Fruit fly (Drosophila melanogaster): Measurements from ENCODE around the gene Naa30B.

The Naa30B gene

dm6 chr3L:1488592-1489183 lies 16.8 kb upstream of the Naa30B start (continued):
- peak; percentile 22; the same call in 1 of the 2 replicates for TF ChIP-seq sna (GFP tag; IDR thresholded peaks at IDR 0.05; ENCODE audit: partially characterized antibody)

- TF ChIP-seq D19A (tag; optimal IDR thresholded peaks at IDR 0.05) (peak; percentile 27), Sox100B (GFP tag; optimal IDR thresholded peaks at IDR 0.05) (no peak), Ets65A (GFP tag) (peak; percentile 28)
Measured at dm6 chr3L:1484747-1485146, 12.9 kb upstream of the Naa30B start.

DNA sequence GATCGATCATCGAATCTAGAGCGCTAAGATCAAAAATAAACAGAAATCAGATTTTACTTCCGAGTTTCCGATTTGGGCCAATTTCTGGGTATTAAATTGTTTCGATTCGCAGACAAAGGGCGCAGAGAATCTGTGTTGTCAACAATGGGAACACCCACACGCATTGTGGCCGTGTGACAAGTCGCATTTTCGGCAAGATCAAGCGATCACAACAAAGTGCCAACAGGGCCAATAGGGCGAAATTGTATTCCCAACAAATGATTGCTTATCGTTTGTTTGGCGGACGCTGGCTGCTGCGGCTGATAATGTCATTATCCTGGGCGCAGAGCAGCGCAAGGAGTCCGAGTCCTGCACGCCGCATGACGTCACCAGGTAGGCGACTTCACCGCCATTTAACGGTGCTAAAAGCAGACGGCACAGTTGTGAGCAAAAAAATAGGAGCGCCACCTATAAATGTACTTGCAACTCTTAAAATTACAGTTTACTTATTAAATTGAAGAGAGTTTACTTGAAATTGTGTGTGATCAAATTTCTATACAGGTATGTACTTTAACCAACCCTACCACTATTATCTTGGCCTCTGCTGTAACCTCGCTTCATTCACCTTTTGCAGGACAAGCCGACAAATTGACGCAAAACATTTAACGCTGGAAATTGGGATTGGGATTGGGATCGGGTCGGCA lies 7.3 kb upstream of the Naa30B start:
- no peak for TF ChIP-seq hkb (optimal IDR thresholded peaks at IDR 0.05)
- peak; percentile 76 for TF ChIP-seq hkb (GFP tag; IDR thresholded peaks at IDR 0.05)
- peak; percentile 77 for TF ChIP-seq ci (GFP tag; IDR thresholded peaks at IDR 0.05)
- TF ChIP-seq chinmo (GFP tag; IDR thresholded peaks at IDR 0.05; ENCODE audit: partially characterized antibody) = no peak
- no peak for TF ChIP-seq da (GFP tag; optimal IDR thresholded peaks at IDR 0.05)
- TF ChIP-seq CG9609 (GFP tag; optimal IDR thresholded peaks at IDR 0.05) = peak; percentile 65
- TF ChIP-seq CG11695 (GFP tag; IDR thresholded peaks at IDR 0.05) = peak; percentile 83
- TF ChIP-seq Opbp (GFP tag; IDR thresholded peaks at IDR 0.05; ENCODE audit: partially characterized antibody) = no peak
- peak; percentile 2 for TF ChIP-seq CG8281 (tag; optimal IDR thresholded peaks at IDR 0.05)
- no peak for TF ChIP-seq CG12071 (GFP tag; optimal IDR thresholded peaks at IDR 0.05)
- no peak for TF ChIP-seq lov (optimal IDR thresholded peaks at IDR 0.05)
- peak; percentile 85 for TF ChIP-seq lov (GFP tag; IDR thresholded peaks at IDR 0.05)
- TF ChIP-seq CG9727 (GFP tag; optimal IDR thresholded peaks at IDR 0.05) = no peak
- TF ChIP-seq CG12391 (tag; optimal IDR thresholded peaks at IDR 0.05) = peak; percentile 70
- peak; percentile 46; the same call in 1 of the 2 replicates for TF ChIP-seq CG32772 (GFP tag; IDR thresholded peaks at IDR 0.05)
- peak; percentile 33 for TF ChIP-seq CG4617 (GFP tag; optimal IDR thresholded peaks at IDR 0.05; ENCODE audit: borderline replicate concordance)
- no peak for TF ChIP-seq Ets65A (GFP tag)
- peak; percentile 20 for TF ChIP-seq caup (GFP tag; optimal IDR thresholded peaks at IDR 0.05; ENCODE audit: severe bottlenecking)
- no peak for TF ChIP-seq CG7987 (GFP tag; optimal IDR thresholded peaks at IDR 0.05)
- no peak for TF ChIP-seq CG6791 (GFP tag; IDR thresholded peaks at IDR 0.05; ENCODE audit: partially characterized antibody)
- TF ChIP-seq CG14860 (GFP tag; IDR thresholded peaks at IDR 0.05; ENCODE audit: partially characterized antibody) = no peak
- peak; percentile 60 for TF ChIP-seq tio (GFP tag; optimal IDR thresholded peaks at IDR 0.05)
- TF ChIP-seq CG17568 (GFP tag; optimal IDR thresholded peaks at IDR 0.05) = peak; percentile 23
- TF ChIP-seq tgo (GFP tag; IDR thresholded peaks at IDR 0.05) = peak; percentile 59
- TF ChIP-seq Dfd (GFP tag; optimal IDR thresholded peaks at IDR 0.05) = no peak
- TF ChIP-seq bcd (GFP tag; optimal IDR thresholded peaks at IDR 0.05) = peak; percentile 49
- TF ChIP-seq CG16813 (GFP tag; IDR thresholded peaks at IDR 0.05; ENCODE audit: partially characterized antibody) = no peak
- peak; percentile 63 for TF ChIP-seq Mes4 (GFP tag; optimal IDR thresholded peaks at IDR 0.05)
- TF ChIP-seq gem (tag; optimal IDR thresholded peaks at IDR 0.05) = peak; percentile 78
- TF ChIP-seq CG1792 (GFP tag; optimal IDR thresholded peaks at IDR 0.05) = no peak
- TF ChIP-seq chn (GFP tag; optimal IDR thresholded peaks at IDR 0.05) = peak; percentile 72
- no peak for TF ChIP-seq CG16779 (GFP tag; IDR thresholded peaks at IDR 0.05)
- peak; percentile 9 for TF ChIP-seq CG17802 (tag; optimal IDR thresholded peaks at IDR 0.05)
- TF ChIP-seq chif (GFP tag; optimal IDR thresholded peaks at IDR 0.05) = peak; percentile 54 to 88
- TF ChIP-seq yki (optimal IDR thresholded peaks at IDR 0.05) = peak; percentile 67
- TF ChIP-seq TFAM (GFP tag; optimal IDR thresholded peaks at IDR 0.05) = no peak
- TF ChIP-seq CG13775 (GFP tag; optimal IDR thresholded peaks at IDR 0.05) = peak; percentile 79
- peak; percentile 67 for TF ChIP-seq Ssrp (tag; optimal IDR thresholded peaks at IDR 0.05)
- no peak for TF ChIP-seq B-H2 (GFP tag; optimal IDR thresholded peaks at IDR 0.05)
- TF ChIP-seq sisA (GFP tag; IDR thresholded peaks at IDR 0.05) = peak; percentile 59; the same call in 1 of the 2 replicates
- TF ChIP-seq CG11723 (GFP tag; optimal IDR thresholded peaks at IDR 0.05) = no peak
- TF ChIP-seq sens (GFP tag) = peak; percentile 89

Measured in whole organism, embryonic.